Worm (Caenorhabditis elegans) whole organism, young adult: ENCODE data around the gene egl-10.

Experiments
- B0019.2 ChIP-seq: fragments of 200-800 bp; sonication (Bioruptor generic); conservative IDR thresholded peaks from 2 replicates; pipeline ENCODE4 v1.3.6; 2022; ENCODE audit warnings: missing genetic modification reagents, missing genetic modification characterization, missing compliant biosample characterization
- B0035.1 ChIP-seq: sonication (generic microtip); optimal IDR thresholded peaks from 2 replicates; lab custom pipeline; 2016; ENCODE audit warnings: missing genetic modification characterization, mild to moderate bottlenecking, missing compliant biosample characterization, missing genotype, missing genetic modification reagents
- C06A6.2 ChIP-seq: fragments of 200-800 bp; sonication (Bioruptor generic); conservative IDR thresholded peaks from 2 replicates; pipeline ENCODE4 v1.3.6; 2022; ENCODE audit warnings: missing genetic modification characterization, missing compliant biosample characterization
- C17E4.6 ChIP-seq: fragments of 200-800 bp; sonication (Bioruptor generic); IDR thresholded peaks from 2 replicates; pipeline ENCODE4 v1.3.6; 2022; ENCODE audit warnings: missing genetic modification reagents, missing genetic modification characterization, missing compliant biosample characterization
- F22D6.2 ChIP-seq: sonication (generic microtip); optimal IDR thresholded peaks from 2 replicates; lab custom pipeline; 2016; ENCODE audit warnings: mild to moderate bottlenecking, missing genetic modification characterization, missing compliant biosample characterization
- F37B4.10 ChIP-seq: fragments of 200-800 bp; sonication (Bioruptor generic); IDR thresholded peaks from 2 replicates; pipeline ENCODE4 v1.3.6; 2022; ENCODE audit warnings: missing genetic modification characterization, missing compliant biosample characterization
- F55B11.4 ChIP-seq: sonication (generic microtip); optimal IDR thresholded peaks from 2 replicates; lab custom pipeline; 2016; ENCODE audit warnings: missing compliant biosample characterization, missing genetic modification characterization, borderline replicate concordance; ENCODE audit not compliant: insufficient read depth
- T07F8.4 ChIP-seq: sonication (generic microtip); optimal IDR thresholded peaks from 2 replicates; lab custom pipeline; 2016; ENCODE audit warnings: mild to moderate bottlenecking, missing genetic modification characterization, moderate library complexity, missing compliant biosample characterization
- akir-1 ChIP-seq: fragments of 200-800 bp; sonication (Bioruptor generic); optimal IDR thresholded peaks from 2 replicates; lab custom pipeline; 2018; ENCODE audit warnings: mild to moderate bottlenecking, missing genetic modification characterization, moderate library complexity, missing compliant biosample characterization
- aptf-2 ChIP-seq: fragments of 200-800 bp; sonication (Bioruptor generic); conservative IDR thresholded peaks from 2 replicates; pipeline ENCODE4 v1.3.6; 2022; ENCODE audit warnings: missing genetic modification reagents, missing genetic modification characterization, missing compliant biosample characterization
- attf-3 ChIP-seq: fragments of 200-800 bp; sonication (Bioruptor generic); conservative IDR thresholded peaks from 2 replicates; pipeline ENCODE4 v1.3.6; 2022; ENCODE audit warnings: missing genetic modification reagents, missing genetic modification characterization, missing compliant biosample characterization
- cebp-1 ChIP-seq, 2 experiments: fragments of 200-800 bp in 1 of 2; sonication (Bioruptor generic) in 1 of 2; sonication (generic microtip) in 1 of 2; IDR thresholded peaks in 1 of 2; optimal IDR thresholded peaks in 1 of 2; 2 replicates each; pipeline versions ENCODE4 v1.3.6 to Lab custom; 2017 to 2022; ENCODE audit warnings: missing compliant biosample characterization in 2 of 2, missing genetic modification characterization in 2 of 2, mild to moderate bottlenecking in 1 of 2, missing genetic modification reagents in 1 of 2, moderate library complexity in 1 of 2
- ceh-58 ChIP-seq: fragments of 200-800 bp; sonication (Bioruptor generic); IDR thresholded peaks from 2 replicates; pipeline ENCODE4 v1.3.6; 2022; ENCODE audit warnings: missing genetic modification characterization, missing compliant biosample characterization
- ceh-79 ChIP-seq: sonication (generic microtip); optimal IDR thresholded peaks from 2 replicates; lab custom pipeline; 2017; ENCODE audit warnings: mild to moderate bottlenecking, missing genetic modification characterization, missing compliant biosample characterization
- ceh-91 ChIP-seq: fragments of 200-800 bp; sonication (Bioruptor generic); IDR thresholded peaks from 2 replicates; pipeline ENCODE4 v1.3.6; 2022; ENCODE audit warnings: missing genetic modification reagents, missing genetic modification characterization, missing compliant biosample characterization
- dox-1 ChIP-seq: fragments of 200-800 bp; sonication (Bioruptor generic); IDR thresholded peaks from 2 replicates; pipeline ENCODE4 v1.3.6; 2022; ENCODE audit warnings: missing genetic modification reagents, missing genetic modification characterization, missing compliant biosample characterization
- dpl-1 ChIP-seq: fragments of 150-350 bp; optimal IDR thresholded peaks from 2 replicates; lab custom pipeline; 2014; ENCODE audit warnings: missing biosample characterization, missing genetic modification reagents, missing genetic modification characterization
- efl-1 ChIP-seq: fragments of 150-350 bp; optimal IDR thresholded peaks from 2 replicates; lab custom pipeline; 2014; ENCODE audit warnings: missing biosample characterization, missing genetic modification reagents, missing genetic modification characterization
- egl-18 ChIP-seq: fragments of 200-800 bp; sonication (Bioruptor generic); IDR thresholded peaks from 2 replicates; pipeline ENCODE4 v1.3.6; 2022; ENCODE audit warnings: missing genetic modification reagents, missing genetic modification characterization, missing compliant biosample characterization
- egrh-3 ChIP-seq: fragments of 200-800 bp; sonication (Bioruptor generic); IDR thresholded peaks from 2 replicates; pipeline ENCODE4 v1.3.6; 2022; ENCODE audit warnings: missing genetic modification reagents, missing genetic modification characterization, missing compliant biosample characterization
- fkh-3 ChIP-seq: sonication (generic microtip); optimal IDR thresholded peaks from 2 replicates; lab custom pipeline; 2016; ENCODE audit warnings: mild to moderate bottlenecking, missing genetic modification characterization, missing compliant biosample characterization
- him-1 ChIP-seq: sonication (generic microtip); optimal IDR thresholded peaks from 2 replicates; lab custom pipeline; 2016; ENCODE audit warnings: missing genotype, missing genetic modification reagents, missing genetic modification characterization, missing compliant biosample characterization
- hlh-12 ChIP-seq: sonication (generic microtip); optimal IDR thresholded peaks from 2 replicates; lab custom pipeline; 2016; ENCODE audit warnings: missing genetic modification characterization, missing compliant biosample characterization
- hmg-1.2 ChIP-seq: fragments of 200-800 bp; sonication (Bioruptor generic); IDR thresholded peaks from 2 replicates; pipeline ENCODE4 v1.3.6; 2022; ENCODE audit warnings: missing genetic modification reagents, missing genetic modification characterization, missing compliant biosample characterization
- hsf-1 ChIP-seq: fragments of 200-800 bp; sonication (Bioruptor generic); IDR thresholded peaks from 2 replicates; pipeline ENCODE4 v1.3.6; 2022; ENCODE audit warnings: missing genetic modification reagents, missing genetic modification characterization, missing compliant biosample characterization
- let-526 ChIP-seq: fragments of 200-800 bp; sonication (Bioruptor generic); IDR thresholded peaks from 2 replicates; pipeline ENCODE4 v1.3.6; 2022; ENCODE audit warnings: missing genetic modification reagents, missing genetic modification characterization, missing compliant biosample characterization
- lin-35 ChIP-seq, 3 experiments: fragments of 150-350 bp in 2 of 3; sonication (generic microtip) in 1 of 3; optimal IDR thresholded peaks; 2 replicates each; lab custom pipeline; 2014 to 2018; ENCODE audit warnings: missing biosample characterization in 3 of 3, missing genetic modification characterization in 3 of 3, missing genetic modification reagents in 3 of 3
- madf-6 ChIP-seq: fragments of 200-800 bp; sonication (Bioruptor generic); IDR thresholded peaks from 2 replicates; pipeline ENCODE4 v1.3.6; 2022; ENCODE audit warnings: missing genetic modification reagents, missing genetic modification characterization, missing compliant biosample characterization
- nfya-1 ChIP-seq: sonication (generic microtip); optimal IDR thresholded peaks from 2 replicates; lab custom pipeline; 2017; ENCODE audit warnings: antibody characterized with exemption, missing compliant biosample characterization, missing genetic modification characterization, borderline replicate concordance; ENCODE audit not compliant: insufficient read depth
- nfya-2 ChIP-seq: fragments of 200-800 bp; sonication (Bioruptor generic); IDR thresholded peaks from 2 replicates; pipeline ENCODE4 v1.3.6; 2022; ENCODE audit warnings: missing genetic modification reagents, missing genetic modification characterization, missing compliant biosample characterization
- nhr-80 ChIP-seq: sonication (generic microtip); optimal IDR thresholded peaks from 2 replicates; lab custom pipeline; 2016; ENCODE audit warnings: missing genetic modification characterization, missing compliant biosample characterization
- repo-1 ChIP-seq: sonication (generic microtip); optimal IDR thresholded peaks from 2 replicates; lab custom pipeline; 2017; ENCODE audit warnings: mild to moderate bottlenecking, missing genetic modification characterization, missing compliant biosample characterization
- snpc-1.3 ChIP-seq: sonication (generic microtip); optimal IDR thresholded peaks from 2 replicates; lab custom pipeline; 2017; ENCODE audit warnings: missing genetic modification characterization, mild to moderate bottlenecking, missing compliant biosample characterization, antibody characterized with exemption, moderate library complexity, missing genotype, missing genetic modification reagents; ENCODE audit not compliant: insufficient read depth
- xnd-1 ChIP-seq: sonication (generic microtip); optimal IDR thresholded peaks from 2 replicates; lab custom pipeline; 2016; ENCODE audit warnings: missing genotype, missing genetic modification reagents, missing genetic modification characterization, missing compliant biosample characterization
- zim-3 ChIP-seq: sonication (generic microtip); optimal IDR thresholded peaks from 2 replicates; lab custom pipeline; 2017; ENCODE audit warnings: mild to moderate bottlenecking, missing genetic modification characterization, moderate library complexity, missing compliant biosample characterization
- ztf-22 ChIP-seq: fragments of 200-800 bp; sonication (Bioruptor generic); optimal IDR thresholded peaks from 2 replicates; lab custom pipeline; 2018; ENCODE audit warnings: mild to moderate bottlenecking, missing genetic modification characterization, moderate library complexity, missing compliant biosample characterization
- ztf-6 ChIP-seq: fragments of 200-800 bp; sonication (Bioruptor generic); IDR thresholded peaks from 2 replicates; pipeline ENCODE4 v1.3.6; 2022; ENCODE audit warnings: missing genetic modification reagents, missing genetic modification characterization, missing compliant biosample characterization

The egl-10 gene

ce11 chrV:12460583-12460982 is 2.2 kb downstream of the egl-10 start:
- TF ChIP-seq him-1 (tag; lab: Kevin White, UChicago), result no peak
- no peak for TF ChIP-seq ceh-79 (tag; lab: Kevin White, UChicago)
- TF ChIP-seq F55B11.4 (tag; lab: Kevin White, UChicago), result no peak
- TF ChIP-seq C06A6.2, result no peak
- peak in 1 of 3 experiments; percentile 38 for TF ChIP-seq lin-35 (GFP tag; optimal IDR thresholded peaks at IDR 0.05; lab: Kevin White, UChicago)
- TF ChIP-seq ztf-22, result no peak
- TF ChIP-seq hsf-1 (GFP tag; lab: Robert Waterston, UW), result no peak
- TF ChIP-seq F22D6.2 (tag; lab: Kevin White, UChicago), result no peak
- TF ChIP-seq let-526 (GFP tag; lab: Robert Waterston, UW), result no peak
- no peak for TF ChIP-seq cebp-1 (GFP tag; IDR thresholded peaks at IDR 0.05; lab: Robert Waterston, UW)
- TF ChIP-seq cebp-1 (tag; optimal IDR thresholded peaks at IDR 0.05; lab: Kevin White, UChicago), result peak; percentile 76
- no peak for TF ChIP-seq fkh-3 (tag; lab: Kevin White, UChicago)
- no peak for TF ChIP-seq madf-6 (GFP tag; lab: Robert Waterston, UW)
- TF ChIP-seq efl-1 (GFP tag; lab: Kevin White, UChicago), result no peak
- no peak for TF ChIP-seq T07F8.4 (tag; lab: Kevin White, UChicago)
- TF ChIP-seq nfya-2 (GFP tag; lab: Robert Waterston, UW), result no peak
- TF ChIP-seq, all 124 proteins: peak for 2

ce11 chrV:12455695-12456094 is 7.1 kb downstream of the egl-10 start:
- TF ChIP-seq dox-1 (GFP tag; lab: Robert Waterston, UW) (no peak), hlh-12 (tag; lab: Kevin White, UChicago) (no peak), xnd-1 (no peak), egl-18 (GFP tag; lab: Robert Waterston, UW) (no peak), hmg-1.2 (0 out of 2 replicates have a peak, but pooled peaks have one; percentile 4), ceh-91 (no peak), egrh-3 (GFP tag; lab: Robert Waterston, UW) (peak; percentile 81; the same call in 1 of the 2 replicates), zim-3 (tag; lab: Kevin White, UChicago) (no peak)

ce11 chrV:12450441-12450840 is 12.4 kb downstream of the egl-10 start, which contains the start of gene F28C1.1:
Gene F28C1.1 (plus strand): TSS chrV:12450805.
- TF ChIP-seq B0019.2 (GFP tag; lab: Robert Waterston, UW) (no peak), nfya-1 (tag; lab: Kevin White, UChicago) (no peak), F37B4.10 (no peak), aptf-2 (no peak), dpl-1 (GFP tag; lab: Kevin White, UChicago) (peak; percentile 7), efl-1 (GFP tag; lab: Kevin White, UChicago) (peak; percentile 51), fkh-3 (tag; lab: Kevin White, UChicago) (no peak), ztf-6 (GFP tag; lab: Robert Waterston, UW) (no peak), attf-3 (GFP tag; lab: Robert Waterston, UW) (peak; percentile 93), ceh-58 (GFP tag; lab: Robert Waterston, UW) (no peak), nhr-80 (tag; lab: Kevin White, UChicago) (no peak), akir-1 (no peak), egl-18 (GFP tag; lab: Robert Waterston, UW) (no peak), B0035.1 (tag; lab: Kevin White, UChicago) (no peak), snpc-1.3 (no peak), C17E4.6 (GFP tag; lab: Robert Waterston, UW) (no peak), repo-1 (tag; lab: Kevin White, UChicago) (no peak)
